Fruit fly (Drosophila melanogaster): ENCODE measurements around the gene CG44088.

DNA sequence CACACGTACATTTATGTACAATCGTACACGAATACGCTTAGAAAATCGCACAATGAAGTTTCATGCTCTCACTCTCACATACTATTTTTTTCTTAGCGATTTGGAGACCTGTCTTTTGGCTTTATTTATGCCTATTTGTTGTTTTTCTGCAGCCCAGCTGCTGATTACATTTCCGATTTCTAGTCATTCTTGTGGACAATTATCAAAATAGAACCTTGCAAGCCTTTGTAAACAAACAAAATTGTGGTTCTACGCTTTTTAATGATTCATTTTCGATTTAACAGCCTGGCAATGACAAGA lies 35.7 kb downstream of the CG44088 start:
- TF ChIP-seq dsx (GFP tag; optimal IDR thresholded peaks at IDR 0.05; ENCODE audit: poor library complexity, severe bottlenecking) (no peak), Gug (GFP tag; IDR thresholded peaks at IDR 0.05) (no peak), svp (GFP tag) (no peak), esn (GFP tag; optimal IDR thresholded peaks at IDR 0.05) (no peak), CG6163 (GFP tag; IDR thresholded peaks at IDR 0.05) (no peak), CG4318 (GFP tag; optimal IDR thresholded peaks at IDR 0.05) (no peak), pdm3 (GFP tag; optimal IDR thresholded peaks at IDR 0.05) (no peak), CG34406 (GFP tag; optimal IDR thresholded peaks at IDR 0.05) (no peak), CG3032 (tag; optimal IDR thresholded peaks at IDR 0.05) (no peak), CG16779 (tag; optimal IDR thresholded peaks at IDR 0.05) (no peak)
